Worm (Caenorhabditis elegans) whole organism, L4/young adult: ENCODE measurements around the gene age-1.

Source experiments
- dao-5 ChIP-seq: sonication (generic microtip); optimal IDR thresholded peaks from 2 replicates; lab custom pipeline; 2016; ENCODE audit warnings: missing genotype, missing genetic modification characterization, moderate library complexity, missing compliant biosample characterization
- him-1 ChIP-seq: sonication (generic microtip); optimal IDR thresholded peaks from 2 replicates; lab custom pipeline; 2016; ENCODE audit warnings: missing genotype, missing genetic modification reagents, missing genetic modification characterization, missing compliant biosample characterization

- TF ChIP-seq dao-5 (no peak), him-1 (tag; lab: Kevin White, UChicago) (no peak)
Observed at ce11 chrII:11526954-11527353, at the start of gene age-1.
